Worm (Caenorhabditis elegans) whole organism, early embryonic: ENCODE results near the gene C53A5.2.

ENCODE experiments used
- B0310.2 ChIP-seq: sonication (generic microtip); optimal IDR thresholded peaks from 2 replicates; lab custom pipeline; 2016; ENCODE audit warnings: mild to moderate bottlenecking, missing genetic modification characterization, missing compliant biosample characterization
- aly-1 ChIP-seq: sonication (generic microtip); optimal IDR thresholded peaks from 2 replicates; lab custom pipeline; 2016; ENCODE audit warnings: missing genetic modification characterization, missing compliant biosample characterization
- ama-1 ChIP-seq: fragments of 150-350 bp; optimal IDR thresholded peaks from 2 replicates; lab custom pipeline; 2014
- ceh-13 ChIP-seq: fragments of 200-800 bp; sonication (Bioruptor generic); optimal IDR thresholded peaks from 2 replicates; lab custom pipeline; 2018; ENCODE audit warnings: mild to moderate bottlenecking, missing genetic modification characterization, missing compliant biosample characterization
- flt-1 ChIP-seq: fragments of 200-800 bp; sonication (Bioruptor generic); IDR thresholded peaks from 2 replicates; pipeline ENCODE4 v1.3.6; 2022; ENCODE audit warnings: missing genetic modification characterization, missing compliant biosample characterization
- hmbx-1 ChIP-seq: sonication (generic microtip); optimal IDR thresholded peaks from 2 replicates; lab custom pipeline; 2016; ENCODE audit warnings: mild to moderate bottlenecking, missing genetic modification characterization, missing compliant biosample characterization
- hmg-4 ChIP-seq: fragments of 200-800 bp; sonication (Bioruptor generic); optimal IDR thresholded peaks from 2 replicates; lab custom pipeline; 2018; ENCODE audit warnings: mild to moderate bottlenecking, missing genetic modification characterization, missing compliant biosample characterization
- hnd-1 ChIP-seq: sonication (generic microtip); optimal IDR thresholded peaks from 2 replicates; lab custom pipeline; 2016; ENCODE audit warnings: missing genetic modification characterization, missing compliant biosample characterization
- pes-1 ChIP-seq: fragments of 200-800 bp; sonication (Bioruptor generic); IDR thresholded peaks from 2 replicates; pipeline ENCODE4 v1.3.6; 2022; ENCODE audit warnings: missing genetic modification reagents, missing genetic modification characterization, missing compliant biosample characterization
- sea-1 ChIP-seq: fragments of 200-800 bp; sonication (Bioruptor generic); conservative IDR thresholded peaks from 2 replicates; pipeline ENCODE4 v1.3.6; 2022; ENCODE audit warnings: missing genetic modification characterization, missing compliant biosample characterization
- tbx-11 ChIP-seq: fragments of 200-800 bp; sonication (Bioruptor generic); IDR thresholded peaks from 2 replicates; pipeline ENCODE4 v1.3.6; 2022; ENCODE audit warnings: missing genetic modification characterization, missing compliant biosample characterization
- tra-4 ChIP-seq: sonication (generic microtip); optimal IDR thresholded peaks from 2 replicates; lab custom pipeline; 2017; ENCODE audit warnings: missing genetic modification characterization, missing compliant biosample characterization

DNA sequence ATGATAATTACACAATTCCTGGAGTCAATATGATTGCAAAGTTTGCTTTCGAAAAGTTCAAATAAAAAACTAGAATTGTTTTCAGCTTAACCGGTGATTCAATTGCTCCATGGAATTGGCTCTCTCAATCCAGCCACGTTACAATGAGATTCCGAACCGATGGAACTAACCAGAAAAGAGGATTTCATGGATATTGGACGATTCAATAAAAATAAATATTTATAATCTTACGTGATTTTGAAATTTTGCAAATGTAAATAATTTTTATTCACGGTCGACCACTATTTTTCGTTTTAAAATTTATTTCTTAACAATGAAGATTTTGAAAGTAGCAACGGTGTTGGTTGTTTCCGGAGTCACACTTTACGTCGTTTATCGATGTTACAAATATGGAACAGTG is 41.0 kb downstream of the C53A5.2 start, which contains the start of gene R02D5.10:
- TF ChIP-seq ama-1 (no peak), flt-1 (GFP tag; lab: Robert Waterston, UW) (no peak), pes-1 (no peak), hmg-4 (GFP tag; lab: Kevin White, UChicago) (no peak), tbx-11 (GFP tag; lab: Robert Waterston, UW) (no peak), ceh-13 (GFP tag; lab: Kevin White, UChicago) (no peak), hnd-1 (tag; lab: Kevin White, UChicago) (no peak), tra-4 (tag; lab: Kevin White, UChicago) (no peak), B0310.2 (tag; lab: Kevin White, UChicago) (no peak), hmbx-1 (tag; lab: Kevin White, UChicago) (no peak), sea-1 (no peak), aly-1 (tag; lab: Kevin White, UChicago) (no peak)
